Worm (Caenorhabditis elegans) whole organism, late embryonic: ENCODE data around the gene Y47D7A.9.

Experiments used
- C08G9.2 ChIP-seq: sonication (generic microtip); optimal IDR thresholded peaks from 2 replicates; lab custom pipeline; 2016; ENCODE audit warnings: mild to moderate bottlenecking, missing genetic modification characterization, moderate library complexity, missing compliant biosample characterization
- C38D4.7 ChIP-seq: fragments of 200-800 bp; sonication (Bioruptor generic); optimal IDR thresholded peaks from 2 replicates; lab custom pipeline; 2018; ENCODE audit warnings: mild to moderate bottlenecking, missing genetic modification characterization, moderate library complexity, missing compliant biosample characterization
- ahr-1 ChIP-seq: sonication (generic microtip); optimal IDR thresholded peaks from 2 replicates; lab custom pipeline; 2016; ENCODE audit warnings: missing genetic modification characterization, missing compliant biosample characterization
- ama-1 ChIP-seq: fragments of 150-350 bp; optimal IDR thresholded peaks from 2 replicates; lab custom pipeline; 2014
- ceh-14 ChIP-seq: sonication (generic microtip); optimal IDR thresholded peaks from 2 replicates; lab custom pipeline; 2016; ENCODE audit warnings: missing genotype, missing genetic modification characterization, missing compliant biosample characterization
- ceh-24 ChIP-seq: sonication (generic microtip); optimal IDR thresholded peaks from 2 replicates; lab custom pipeline; 2016; ENCODE audit warnings: mild to moderate bottlenecking, missing genetic modification characterization, missing compliant biosample characterization
- ceh-30 ChIP-seq: fragments of 150-350 bp; optimal IDR thresholded peaks from 2 replicates; lab custom pipeline; 2014; ENCODE audit warnings: missing biosample characterization, missing genetic modification characterization
- ceh-31 ChIP-seq: sonication (generic microtip); optimal IDR thresholded peaks from 2 replicates; lab custom pipeline; 2016; ENCODE audit warnings: missing genetic modification characterization, missing compliant biosample characterization
- ceh-48 ChIP-seq: sonication (generic microtip); optimal IDR thresholded peaks from 2 replicates; lab custom pipeline; 2016; ENCODE audit warnings: missing genetic modification characterization, inconsistent platforms, missing compliant biosample characterization
- ceh-9 ChIP-seq: sonication (generic microtip); optimal IDR thresholded peaks from 2 replicates; lab custom pipeline; 2016; ENCODE audit warnings: mild to moderate bottlenecking, missing genetic modification characterization, inconsistent platforms, missing compliant biosample characterization
- che-1 ChIP-seq: sonication (generic microtip); optimal IDR thresholded peaks from 2 replicates; lab custom pipeline; 2016; ENCODE audit warnings: mild to moderate bottlenecking, missing genetic modification characterization, missing compliant biosample characterization
- dmd-4 ChIP-seq: sonication (generic microtip); optimal IDR thresholded peaks from 2 replicates; lab custom pipeline; 2016; ENCODE audit warnings: borderline replicate concordance, missing genetic modification characterization, missing compliant biosample characterization
- elt-2 ChIP-seq: sonication (generic microtip); optimal IDR thresholded peaks from 2 replicates; lab custom pipeline; 2016; ENCODE audit warnings: missing genetic modification reagents, missing genetic modification characterization, missing compliant biosample characterization
- elt-4 ChIP-seq: sonication (generic microtip); optimal IDR thresholded peaks from 2 replicates; lab custom pipeline; 2016; ENCODE audit warnings: missing genetic modification characterization, missing compliant biosample characterization
- fkh-6 ChIP-seq: sonication (generic microtip); optimal IDR thresholded peaks from 2 replicates; lab custom pipeline; 2016; ENCODE audit warnings: missing genetic modification characterization, missing compliant biosample characterization
- gmeb-2 ChIP-seq: sonication (generic microtip); optimal IDR thresholded peaks from 2 replicates; lab custom pipeline; 2016; ENCODE audit warnings: missing genetic modification characterization, inconsistent platforms, missing compliant biosample characterization
- hlh-30 ChIP-seq: sonication (generic microtip); optimal IDR thresholded peaks from 2 replicates; lab custom pipeline; 2017; ENCODE audit warnings: antibody characterized with exemption, missing genetic modification characterization, missing compliant biosample characterization; ENCODE audit not compliant: insufficient read depth
- hlh-8 ChIP-seq: sonication (generic microtip); optimal IDR thresholded peaks from 2 replicates; lab custom pipeline; 2016; ENCODE audit warnings: missing genotype, missing genetic modification characterization, missing compliant biosample characterization
- lin-11 ChIP-seq: fragments of 200-800 bp; sonication (Bioruptor generic); optimal IDR thresholded peaks from 2 replicates; lab custom pipeline; 2018; ENCODE audit warnings: mild to moderate bottlenecking, missing genetic modification characterization, missing compliant biosample characterization
- nfya-1 ChIP-seq: sonication (generic microtip); optimal IDR thresholded peaks from 2 replicates; lab custom pipeline; 2017; ENCODE audit warnings: missing genetic modification characterization, mild to moderate bottlenecking, missing compliant biosample characterization, antibody characterized with exemption, moderate library complexity
- nhr-11 ChIP-seq: fragments of 150-350 bp; optimal IDR thresholded peaks from 2 replicates; lab custom pipeline; 2014; ENCODE audit warnings: missing biosample characterization, missing genetic modification characterization
- npax-4 ChIP-seq: sonication (generic microtip); optimal IDR thresholded peaks from 2 replicates; lab custom pipeline; 2016; ENCODE audit warnings: missing genetic modification characterization, missing compliant biosample characterization
- odd-2 ChIP-seq: sonication (generic microtip); optimal IDR thresholded peaks from 2 replicates; lab custom pipeline; 2017; ENCODE audit warnings: antibody characterized with exemption, mild to moderate bottlenecking, missing genetic modification characterization, missing compliant biosample characterization
- pax-1 ChIP-seq: fragments of 150-350 bp; optimal IDR thresholded peaks from 2 replicates; lab custom pipeline; 2014; ENCODE audit warnings: missing biosample characterization, missing genetic modification characterization
- pha-4 ChIP-seq: fragments of 150-350 bp; optimal IDR thresholded peaks from 2 replicates; lab custom pipeline; 2018; ENCODE audit warnings: missing biosample characterization, missing genetic modification reagents, missing genetic modification characterization
- ref-2 ChIP-seq: sonication (generic microtip); optimal IDR thresholded peaks from 2 replicates; lab custom pipeline; 2016; ENCODE audit warnings: missing genetic modification characterization, missing compliant biosample characterization
- rnt-1 ChIP-seq: sonication (generic microtip); optimal IDR thresholded peaks from 2 replicates; lab custom pipeline; 2016; ENCODE audit warnings: missing genetic modification characterization, missing compliant biosample characterization
- sox-4 ChIP-seq: sonication (generic microtip); optimal IDR thresholded peaks from 2 replicates; lab custom pipeline; 2017; ENCODE audit warnings: mild to moderate bottlenecking, missing genetic modification characterization, inconsistent platforms, missing compliant biosample characterization
- tbx-2 ChIP-seq: sonication (generic microtip); optimal IDR thresholded peaks from 2 replicates; lab custom pipeline; 2016; ENCODE audit warnings: missing genetic modification characterization, missing compliant biosample characterization
- tbx-7 ChIP-seq: sonication (generic microtip); optimal IDR thresholded peaks from 2 replicates; lab custom pipeline; 2016; ENCODE audit warnings: missing genotype, missing genetic modification characterization, missing compliant biosample characterization
- unc-3 ChIP-seq, 2 experiments: fragments of 200-800 bp in 1 of 2; sonication (Bioruptor generic) in 1 of 2; sonication (generic microtip) in 1 of 2; conservative IDR thresholded peaks in 1 of 2; optimal IDR thresholded peaks in 1 of 2; 2 replicates each; pipeline versions ENCODE4 v1.3.6 to Lab custom; 2016 to 2022; ENCODE audit warnings: missing compliant biosample characterization in 2 of 2, missing genetic modification characterization in 2 of 2, missing genetic modification reagents in 1 of 2
- unc-42 ChIP-seq: sonication (generic microtip); optimal IDR thresholded peaks from 2 replicates; lab custom pipeline; 2016; ENCODE audit warnings: missing genotype, missing genetic modification characterization, missing compliant biosample characterization
- unc-55 ChIP-seq: sonication (generic microtip); optimal IDR thresholded peaks from 2 replicates; lab custom pipeline; 2017; ENCODE audit warnings: missing biosample characterization, missing genetic modification reagents, missing genetic modification characterization
- unc-86 ChIP-seq: sonication (generic microtip); optimal IDR thresholded peaks from 2 replicates; lab custom pipeline; 2016; ENCODE audit warnings: missing genetic modification characterization, missing compliant biosample characterization

Gene Y47D7A.9

ce11 chrV:4418116-4418515, 5.6 kb downstream of the Y47D7A.9 start, which contains the start of gene Y47D7A.6:
Gene Y47D7A.6, minus strand, starts transcription at chrV:4418216.
- TF ChIP-seq ama-1 (lab: Kevin White, UChicago), result no peak
- TF ChIP-seq ceh-9 (tag; lab: Kevin White, UChicago), result no peak
- TF ChIP-seq pax-1 (tag; lab: Kevin White, UChicago), result no peak
- no peak for TF ChIP-seq dmd-4
- TF ChIP-seq unc-86 (tag; lab: Kevin White, UChicago), result no peak
- no peak for TF ChIP-seq rnt-1 (tag; lab: Kevin White, UChicago)
- no peak for TF ChIP-seq nhr-11 (tag; lab: Kevin White, UChicago)
- no peak for TF ChIP-seq lin-11 (tag; lab: Kevin White, UChicago)
- no peak for TF ChIP-seq sox-4 (tag; lab: Kevin White, UChicago)
- no peak for TF ChIP-seq nfya-1 (tag; lab: Kevin White, UChicago)

DNA sequence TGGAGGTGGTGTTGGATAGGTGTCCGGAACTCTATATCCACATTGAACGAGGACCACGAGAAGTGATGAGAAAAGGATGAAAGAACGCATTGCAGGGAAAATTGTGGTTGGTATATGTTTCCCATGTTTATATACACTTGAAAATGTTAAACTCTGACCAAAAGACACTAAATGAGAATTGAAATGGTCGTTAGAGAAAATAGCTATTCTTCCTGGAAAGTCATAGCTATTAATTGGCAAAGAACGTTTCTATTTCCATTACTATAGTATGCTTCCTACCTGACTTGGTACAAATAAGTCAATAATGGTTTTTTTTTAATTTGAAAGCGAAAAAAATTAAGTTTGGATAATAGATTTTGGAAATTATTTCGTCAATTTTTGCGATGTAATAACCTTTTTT, 7.0 kb downstream of the Y47D7A.9 start, which contains the start of gene Y47D7A.18:
Y47D7A.18 (minus strand) TSS at position 101 of the 400 bp plus-strand sequence.
- no peak for TF ChIP-seq unc-55 (GFP tag; lab: Kevin White, UChicago)
- no peak for TF ChIP-seq ceh-9 (tag; lab: Kevin White, UChicago)
- no peak for TF ChIP-seq npax-4 (tag; lab: Kevin White, UChicago)

- TF ChIP-seq odd-2 (tag; lab: Kevin White, UChicago) (no peak), ahr-1 (tag; lab: Kevin White, UChicago) (no peak), pax-1 (tag; lab: Kevin White, UChicago) (no peak), elt-4 (no peak), gmeb-2 (tag; lab: Kevin White, UChicago) (no peak), ceh-9 (tag; lab: Kevin White, UChicago) (no peak), hlh-30 (no peak), tbx-7 (tag; lab: Kevin White, UChicago) (no peak), C38D4.7 (GFP tag; lab: Kevin White, UChicago) (no peak)
Measured at ce11 chrV:4414613-4415071, 9.1 kb downstream of the Y47D7A.9 start, which contains the start of gene grl-5. Gene grl-5, minus strand, starts transcription at chrV:4414663.

DNA sequence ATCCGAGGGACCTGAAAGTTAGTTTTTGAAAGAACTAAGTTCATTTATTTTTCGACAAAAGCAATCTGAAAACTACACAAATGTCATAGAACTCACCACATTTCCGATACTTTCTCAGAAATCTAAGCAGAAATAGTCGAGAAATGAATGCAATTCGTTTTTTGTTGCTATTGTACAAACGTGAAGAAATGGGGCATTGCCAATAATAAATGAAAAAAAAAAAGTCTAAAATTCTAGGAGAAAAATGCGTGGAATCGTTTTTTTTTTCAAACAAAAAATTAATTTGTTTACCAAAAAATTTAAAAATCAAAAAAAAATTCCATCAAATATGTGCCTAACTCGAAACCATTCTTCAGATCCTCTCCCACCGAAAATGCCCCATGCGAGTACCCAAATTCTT, 12.0 kb downstream of the Y47D7A.9 start, which contains the start of gene Y47D7A.17:
Y47D7A.17 (minus strand) TSS at position 101 of the 400 bp plus-strand sequence.
- TF ChIP-seq ceh-9 (tag; lab: Kevin White, UChicago) (no peak), elt-2 (tag; lab: Kevin White, UChicago) (no peak), hlh-8 (tag; lab: Kevin White, UChicago) (no peak), ceh-31 (tag; lab: Kevin White, UChicago) (no peak), ceh-14 (tag; lab: Kevin White, UChicago) (no peak), pha-4 (tag; lab: Kevin White, UChicago) (no peak), ama-1 (lab: Kevin White, UChicago) (no peak), C08G9.2 (no peak), unc-3 (GFP tag; conservative IDR thresholded peaks at IDR 0.05; lab: Robert Waterston, UW) (no peak), unc-3 (tag; optimal IDR thresholded peaks at IDR 0.05; lab: Kevin White, UChicago) (no peak)

DNA sequence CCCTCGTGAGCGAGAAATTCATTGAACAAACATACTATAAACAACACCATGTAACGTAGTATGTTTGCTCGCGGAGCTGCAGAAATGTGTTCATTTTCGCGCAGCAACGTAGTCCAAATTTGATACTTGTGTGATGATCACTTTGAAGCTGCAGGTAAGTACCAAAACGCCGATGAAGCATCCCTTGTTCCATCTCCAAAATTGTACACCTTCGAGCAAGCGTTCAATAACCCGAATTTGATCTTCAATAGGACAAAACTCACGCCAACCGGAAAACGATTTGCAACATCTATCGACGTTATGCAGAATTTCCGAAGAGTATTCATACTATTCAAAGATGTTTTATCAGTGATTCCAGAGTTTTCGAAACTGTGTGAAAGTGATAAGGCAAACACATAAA, 13.1 kb downstream of the Y47D7A.9 start, which contains the start of gene Y47D7A.3:
Y47D7A.3 (plus strand) TSS at position 301 of the 400 bp plus-strand sequence.
- no peak for TF ChIP-seq ceh-14 (tag; lab: Kevin White, UChicago)
- no peak for TF ChIP-seq npax-4 (tag; lab: Kevin White, UChicago)
- no peak for TF ChIP-seq ceh-48
- TF ChIP-seq pha-4 (tag; lab: Kevin White, UChicago), result no peak
- no peak for TF ChIP-seq unc-42 (tag; lab: Kevin White, UChicago)
- no peak for TF ChIP-seq tbx-2 (tag; lab: Kevin White, UChicago)
- TF ChIP-seq che-1 (tag; lab: Kevin White, UChicago), result no peak
- no peak for TF ChIP-seq ceh-24 (tag; lab: Kevin White, UChicago)
- TF ChIP-seq unc-55 (GFP tag; lab: Kevin White, UChicago), result no peak
- TF ChIP-seq ceh-30 (tag; lab: Kevin White, UChicago), result no peak
- no peak for TF ChIP-seq fkh-6 (tag; lab: Kevin White, UChicago)
- TF ChIP-seq ref-2 (tag; lab: Kevin White, UChicago), result no peak
- TF ChIP-seq dmd-4, result no peak
